Worm (Caenorhabditis elegans): Measurements from ENCODE around the gene chil-2.

Gene chil-2

ce11 chrII:9826946-9827345, 47.5 kb downstream of the chil-2 start:
- no peak for TF ChIP-seq him-1 (tag; optimal IDR thresholded peaks at IDR 0.05)
- TF ChIP-seq dao-5 (tag; optimal IDR thresholded peaks at IDR 0.05) = no peak
- no peak for TF ChIP-seq W03F9.2 (tag; optimal IDR thresholded peaks at IDR 0.05)

All from whole organism, L4/young adult.